Worm (Caenorhabditis elegans) whole organism, L4 larva: ENCODE data around the gene pcp-2.

ENCODE experiments used
- F44E2.7 ChIP-seq: fragments of 200-800 bp; sonication (Bioruptor generic); IDR thresholded peaks from 2 replicates; pipeline ENCODE4 v2.1.2; 2022; ENCODE audit warnings: missing genetic modification characterization, missing compliant biosample characterization
- F49E8.2 ChIP-seq: sonication (generic microtip); optimal IDR thresholded peaks from 2 replicates; lab custom pipeline; 2016; ENCODE audit warnings: missing compliant biosample characterization, mild to moderate bottlenecking, missing genetic modification characterization, borderline replicate concordance
- T20F7.1 ChIP-seq: fragments of 200-800 bp; sonication (Bioruptor generic); optimal IDR thresholded peaks from 2 replicates; lab custom pipeline; 2018; ENCODE audit warnings: mild to moderate bottlenecking, missing genetic modification characterization, missing compliant biosample characterization
- Y48G9A.11 ChIP-seq: fragments of 200-800 bp; sonication (Bioruptor generic); IDR thresholded peaks from 2 replicates; pipeline ENCODE4 v1.3.6; 2022; ENCODE audit warnings: missing genetic modification reagents, missing genetic modification characterization, missing compliant biosample characterization
- Y5F2A.4 ChIP-seq: fragments of 200-800 bp; sonication (Bioruptor generic); optimal IDR thresholded peaks from 2 replicates; lab custom pipeline; 2018; ENCODE audit warnings: mild to moderate bottlenecking, missing genetic modification characterization, missing compliant biosample characterization
- Y75B8A.6 ChIP-seq: fragments of 200-800 bp; sonication (Bioruptor generic); IDR thresholded peaks from 2 replicates; pipeline ENCODE4 v1.3.6; 2022; ENCODE audit warnings: missing genetic modification reagents, missing genetic modification characterization, missing compliant biosample characterization
- ZK337.2 ChIP-seq: fragments of 200-800 bp; sonication (Bioruptor generic); IDR thresholded peaks from 2 replicates; pipeline ENCODE4 v1.3.6; 2022; ENCODE audit warnings: missing genetic modification reagents, missing genetic modification characterization, missing compliant biosample characterization
- ZK546.5 ChIP-seq, 2 experiments: sonication (generic microtip); optimal IDR thresholded peaks; 2 replicates each; lab custom pipeline; 2017; ENCODE audit warnings: missing biosample characterization in 2 of 2, missing genetic modification characterization in 2 of 2
- aly-2 ChIP-seq: sonication (generic microtip); optimal IDR thresholded peaks from 2 replicates; lab custom pipeline; 2018; ENCODE audit warnings: missing biosample characterization, missing genetic modification characterization
- ama-1 ChIP-seq: fragments of 150-350 bp; optimal IDR thresholded peaks from 2 replicates; lab custom pipeline; 2014; ENCODE audit warnings: inconsistent platforms, mixed read lengths
- arid-1 ChIP-seq: fragments of 200-800 bp; sonication (Bioruptor generic); conservative IDR thresholded peaks from 2 replicates; pipeline ENCODE4 v1.3.6; 2022; ENCODE audit warnings: missing genetic modification reagents, missing genetic modification characterization, missing compliant biosample characterization
- ceh-28 ChIP-seq: fragments of 150-350 bp; optimal IDR thresholded peaks from 2 replicates; lab custom pipeline; 2014; ENCODE audit warnings: missing biosample characterization, missing genetic modification reagents, missing genetic modification characterization
- ceh-82 ChIP-seq: sonication (generic microtip); optimal IDR thresholded peaks from 2 replicates; lab custom pipeline; 2017; ENCODE audit warnings: missing biosample characterization, missing genetic modification characterization
- ctbp-1 ChIP-seq: fragments of 200-800 bp; sonication (Bioruptor generic); IDR thresholded peaks from 2 replicates; pipeline ENCODE4 v1.3.6; 2022; ENCODE audit warnings: missing genetic modification reagents, missing genetic modification characterization, missing compliant biosample characterization
- daf-12 ChIP-seq: fragments of 150-350 bp; optimal IDR thresholded peaks from 2 replicates; lab custom pipeline; 2014; ENCODE audit warnings: missing biosample characterization, missing genetic modification reagents, missing genetic modification characterization
- dpl-1 ChIP-seq: fragments of 150-350 bp; optimal IDR thresholded peaks from 2 replicates; lab custom pipeline; 2014; ENCODE audit warnings: missing biosample characterization, missing genetic modification reagents, missing genetic modification characterization
- dve-1 ChIP-seq: sonication (generic microtip); optimal IDR thresholded peaks from 2 replicates; lab custom pipeline; 2017; ENCODE audit warnings: antibody characterized with exemption, mild to moderate bottlenecking, missing genetic modification characterization, missing compliant biosample characterization; ENCODE audit not compliant: insufficient read depth
- fkh-10 ChIP-seq: fragments of 150-350 bp; optimal IDR thresholded peaks from 2 replicates; lab custom pipeline; 2014; ENCODE audit warnings: missing biosample characterization, missing genetic modification reagents, missing genetic modification characterization
- gei-8 ChIP-seq: fragments of 200-800 bp; sonication (Bioruptor generic); optimal IDR thresholded peaks from 2 replicates; lab custom pipeline; 2018; ENCODE audit warnings: mild to moderate bottlenecking, missing genetic modification characterization, missing compliant biosample characterization
- lim-7 ChIP-seq: fragments of 200-800 bp; sonication (Bioruptor generic); IDR thresholded peaks from 2 replicates; pipeline ENCODE4 v1.3.6; 2022; ENCODE audit warnings: missing genetic modification characterization, missing compliant biosample characterization
- lin-13 ChIP-seq: fragments of 150-350 bp; optimal IDR thresholded peaks from 2 replicates; lab custom pipeline; 2014; ENCODE audit warnings: missing biosample characterization, missing genetic modification reagents, missing genetic modification characterization
- lin-38 ChIP-seq: fragments of 200-800 bp; sonication (Bioruptor generic); IDR thresholded peaks from 2 replicates; pipeline ENCODE4 v1.3.6; 2022; ENCODE audit warnings: missing genetic modification reagents, missing genetic modification characterization, missing compliant biosample characterization
- lsy-2 ChIP-seq, 2 experiments: fragments of 150-350 bp in 1 of 2; sonication (generic microtip) in 1 of 2; optimal IDR thresholded peaks; 2 replicates each; lab custom pipeline; 2014 to 2017; ENCODE audit warnings: missing biosample characterization in 2 of 2, missing genetic modification characterization in 2 of 2
- madf-5 ChIP-seq, 2 experiments: fragments of 200-800 bp; sonication (Bioruptor generic); IDR thresholded peaks; 2 replicates each; pipeline ENCODE4 v1.3.6; 2022; ENCODE audit warnings: missing compliant biosample characterization in 2 of 2, missing genetic modification characterization in 2 of 2
- madf-9 ChIP-seq: fragments of 200-800 bp; sonication (Bioruptor generic); conservative IDR thresholded peaks from 2 replicates; pipeline ENCODE4 v1.3.6; 2022; ENCODE audit warnings: missing genetic modification reagents, missing genetic modification characterization, missing compliant biosample characterization
- mdl-1 ChIP-seq, 2 experiments: fragments of 150-350 bp in 1 of 2; sonication (generic microtip) in 1 of 2; optimal IDR thresholded peaks; 2 replicates each; lab custom pipeline; 2014 to 2017; ENCODE audit warnings: missing biosample characterization in 2 of 2, missing genetic modification characterization in 2 of 2
- mdt-29 ChIP-seq: fragments of 200-800 bp; sonication (Bioruptor generic); IDR thresholded peaks from 2 replicates; pipeline ENCODE4 v1.3.6; 2022; ENCODE audit warnings: missing genetic modification reagents, missing genetic modification characterization, missing compliant biosample characterization
- mes-2 ChIP-seq: sonication (generic microtip); optimal IDR thresholded peaks from 2 replicates; lab custom pipeline; 2016; ENCODE audit warnings: missing genotype, mild to moderate bottlenecking, missing genetic modification characterization, missing compliant biosample characterization; ENCODE audit not compliant: poor library complexity, severe bottlenecking
- nhr-102 ChIP-seq: sonication (generic microtip); optimal IDR thresholded peaks from 2 replicates; lab custom pipeline; 2016; ENCODE audit warnings: mild to moderate bottlenecking, missing genetic modification characterization, moderate library complexity, missing compliant biosample characterization
- nhr-11 ChIP-seq: fragments of 150-350 bp; optimal IDR thresholded peaks from 2 replicates; lab custom pipeline; 2014; ENCODE audit warnings: missing biosample characterization, missing genetic modification characterization
- nhr-25 ChIP-seq: sonication (generic microtip); optimal IDR thresholded peaks from 2 replicates; lab custom pipeline; 2017; ENCODE audit warnings: missing genetic modification characterization, mild to moderate bottlenecking, missing compliant biosample characterization, antibody characterized with exemption, moderate library complexity, borderline replicate concordance; ENCODE audit not compliant: insufficient read depth
- nhr-76 ChIP-seq: fragments of 150-350 bp; optimal IDR thresholded peaks from 2 replicates; lab custom pipeline; 2014; ENCODE audit warnings: missing biosample characterization, missing genetic modification characterization
- pqm-1 ChIP-seq: sonication (generic microtip); optimal IDR thresholded peaks from 2 replicates; lab custom pipeline; 2017; ENCODE audit warnings: missing biosample characterization, missing genetic modification characterization
- rbr-2 ChIP-seq: sonication (generic microtip); optimal IDR thresholded peaks from 2 replicates; lab custom pipeline; 2016; ENCODE audit warnings: missing genotype, missing genetic modification characterization, missing compliant biosample characterization
- set-16 ChIP-seq: fragments of 200-800 bp; sonication (Bioruptor generic); IDR thresholded peaks from 2 replicates; pipeline ENCODE4 v1.3.6; 2022; ENCODE audit warnings: missing genetic modification reagents, missing genetic modification characterization, missing compliant biosample characterization
- snpc-1.2 ChIP-seq: fragments of 200-800 bp; sonication (Bioruptor generic); IDR thresholded peaks from 2 replicates; pipeline ENCODE4 v1.3.6; 2022; ENCODE audit warnings: missing genetic modification reagents, missing genetic modification characterization, missing compliant biosample characterization
- spr-3 ChIP-seq: fragments of 200-800 bp; sonication (Bioruptor generic); optimal IDR thresholded peaks from 2 replicates; lab custom pipeline; 2018; ENCODE audit warnings: mild to moderate bottlenecking, missing genetic modification characterization, missing compliant biosample characterization
- unc-130 ChIP-seq: sonication (generic microtip); optimal IDR thresholded peaks from 2 replicates; lab custom pipeline; 2016; ENCODE audit warnings: missing genetic modification reagents, missing genetic modification characterization, missing compliant biosample characterization
- unc-62 ChIP-seq, 3 experiments: fragments of 150-350 bp in 1 of 3; sonication (generic microtip); optimal IDR thresholded peaks in 2 of 3; peaks in 1 of 3; 1 replicate in 1 of 3; 2 replicates in 2 of 3; lab custom pipeline; 2014 to 2017; ENCODE audit warnings: missing biosample characterization in 3 of 3, missing genetic modification characterization in 3 of 3, missing genetic modification reagents in 3 of 3, missing genotype in 1 of 3
- vab-7 ChIP-seq: fragments of 200-800 bp; sonication (Bioruptor generic); IDR thresholded peaks from 2 replicates; pipeline ENCODE4 v1.3.6; 2022; ENCODE audit warnings: missing genetic modification reagents, missing genetic modification characterization, missing compliant biosample characterization
- zfp-2 ChIP-seq: sonication (generic microtip); optimal IDR thresholded peaks from 2 replicates; lab custom pipeline; 2016; ENCODE audit warnings: mild to moderate bottlenecking, missing genetic modification characterization, missing compliant biosample characterization
- zfp-3 ChIP-seq: fragments of 200-800 bp; sonication (Bioruptor generic); conservative IDR thresholded peaks from 2 replicates; pipeline ENCODE4 v1.3.6; 2022; ENCODE audit warnings: missing genetic modification reagents, missing genetic modification characterization, missing compliant biosample characterization
- zip-2 ChIP-seq: fragments of 150-350 bp; optimal IDR thresholded peaks from 2 replicates; lab custom pipeline; 2014; ENCODE audit warnings: missing biosample characterization, missing genetic modification characterization

Gene pcp-2

ce11 chrIV:9154263-9154662 is 10.7 kb downstream of the pcp-2 start, which contains the start of gene F23B2.10 (continued):
- no peak for TF ChIP-seq madf-5 (GFP tag; IDR thresholded peaks at IDR 0.05; lab: Robert Waterston, UW)
- TF ChIP-seq, all 104 proteins: peak for 0

- TF ChIP-seq zip-2 (tag; lab: Kevin White, UChicago) (no peak), spr-3 (GFP tag; lab: Kevin White, UChicago) (no peak), dve-1 (tag; lab: Kevin White, UChicago) (no peak), mdt-29 (no peak), lim-7 (no peak), pqm-1 (tag; lab: Kevin White, UChicago) (no peak), nhr-11 (tag; lab: Kevin White, UChicago) (no peak), gei-8 (GFP tag; lab: Kevin White, UChicago) (no peak), ceh-82 (tag; lab: Kevin White, UChicago) (no peak), set-16 (GFP tag; lab: Robert Waterston, UW) (no peak), arid-1 (GFP tag; lab: Robert Waterston, UW) (no peak), lsy-2 (tag; optimal IDR thresholded peaks at IDR 0.05; lab: Kevin White, UChicago) (no peak), vab-7 (GFP tag; lab: Robert Waterston, UW) (no peak), aly-2 (no peak), madf-9 (GFP tag; lab: Robert Waterston, UW) (no peak), lin-38 (no peak), Y75B8A.6 (GFP tag; lab: Robert Waterston, UW) (no peak), ZK546.5 (tag; optimal IDR thresholded peaks at IDR 0.05; lab: Kevin White, UChicago) (no peak)
These were observed 14.8 kb downstream of the pcp-2 start, which contains the start of gene F23B2.7 for ce11 chrIV:9150175-9150574. F23B2.7 (plus strand) TSS chrIV:9150475.

- peak; percentile 99 for TF ChIP-seq T20F7.1 (GFP tag; lab: Kevin White, UChicago)
- peak; percentile 78 for TF ChIP-seq dpl-1
- TF ChIP-seq Y48G9A.11 (GFP tag; lab: Robert Waterston, UW): peak; percentile 100
- peak in 1 of 2 experiments; percentile 32 for TF ChIP-seq unc-62 (GFP tag; optimal IDR thresholded peaks at IDR 0.05 in 1 of 2; lab: Kevin White, UChicago)
- TF ChIP-seq unc-62 (tag; optimal IDR thresholded peaks at IDR 0.05; lab: Kevin White, UChicago): no peak
- TF ChIP-seq zfp-2 (tag; lab: Kevin White, UChicago): no peak
- TF ChIP-seq lin-13 (GFP tag; lab: Kevin White, UChicago): peak; percentile 39
- TF ChIP-seq unc-130: peak; percentile 48
- peak; percentile 20; the same call in 1 of the 2 replicates for TF ChIP-seq snpc-1.2 (GFP tag; lab: Robert Waterston, UW)
- no peak for TF ChIP-seq ctbp-1 (GFP tag; lab: Robert Waterston, UW)
- no peak for TF ChIP-seq pqm-1 (tag; lab: Kevin White, UChicago)
- no peak for TF ChIP-seq Y5F2A.4 (GFP tag; lab: Kevin White, UChicago)
- peak; percentile 36 for TF ChIP-seq nhr-11 (tag; lab: Kevin White, UChicago)
- TF ChIP-seq F49E8.2 (tag; lab: Kevin White, UChicago): peak; percentile 46
- peak in 1 of 2 experiments; percentile 5 for TF ChIP-seq mdl-1 (tag; optimal IDR thresholded peaks at IDR 0.05; lab: Kevin White, UChicago)
These were observed 18.0 kb downstream of the pcp-2 start, which contains the start of the genes rpb-12 and aly-2 for ce11 chrIV:9146819-9147518. rpb-12 (minus strand) TSS chrIV:9146869. aly-2 (plus strand) TSS chrIV:9147468.

ce11 chrIV:9146111-9146510 is 18.8 kb downstream of the pcp-2 start, which contains the start of gene daf-10:
daf-10 (minus strand) TSS chrIV:9146211.
- no peak for TF ChIP-seq ZK337.2 (GFP tag; lab: Robert Waterston, UW)
- TF ChIP-seq nhr-25 (tag; lab: Kevin White, UChicago): no peak
- no peak for TF ChIP-seq F44E2.7 (GFP tag; lab: Robert Waterston, UW)
- no peak for TF ChIP-seq fkh-10 (GFP tag; lab: Kevin White, UChicago)
- no peak for TF ChIP-seq rbr-2 (tag; lab: Kevin White, UChicago)
- no peak for TF ChIP-seq T20F7.1 (GFP tag; lab: Kevin White, UChicago)
- no peak for TF ChIP-seq Y5F2A.4 (GFP tag; lab: Kevin White, UChicago)
- no peak for TF ChIP-seq daf-12
- TF ChIP-seq mes-2 (tag; lab: Kevin White, UChicago): no peak
- no peak for TF ChIP-seq nhr-76 (tag; lab: Kevin White, UChicago)
- no peak for TF ChIP-seq zfp-3 (GFP tag; lab: Robert Waterston, UW)
- no peak for TF ChIP-seq zip-2 (tag; lab: Kevin White, UChicago)
- TF ChIP-seq nhr-102 (tag; lab: Kevin White, UChicago): no peak
- TF ChIP-seq dve-1 (tag; lab: Kevin White, UChicago): no peak
- TF ChIP-seq ceh-28 (tag; lab: Kevin White, UChicago): no peak
- TF ChIP-seq ama-1 (lab: Kevin White, UChicago): no peak
- no peak for TF ChIP-seq ZK546.5 (tag; optimal IDR thresholded peaks at IDR 0.05; lab: Kevin White, UChicago)
